Fruit fly (Drosophila melanogaster): Measurements from ENCODE around the gene CG33223.

dm6 chrX:8437285-8438110, 46.2 kb downstream of the CG33223 start, which contains the start of gene Miga:
- TF ChIP-seq CG6683 (GFP tag; optimal IDR thresholded peaks at IDR 0.05): no peak
- no peak for TF ChIP-seq cato (GFP tag; optimal IDR thresholded peaks at IDR 0.05; ENCODE audit: borderline replicate concordance)
- no peak for TF ChIP-seq CG8089 (GFP tag; optimal IDR thresholded peaks at IDR 0.05)
- no peak for TF ChIP-seq Pdp1 (GFP tag; optimal IDR thresholded peaks at IDR 0.05)
- TF ChIP-seq CG6765 (GFP tag; optimal IDR thresholded peaks at IDR 0.05): no peak
- no peak for TF ChIP-seq Ets97D (GFP tag; optimal IDR thresholded peaks at IDR 0.05)
